Worm (Caenorhabditis elegans) whole organism, midembryonic: ENCODE data around the gene irg-6.

Source experiments
- T22C8.4 ChIP-seq: fragments of 200-800 bp; sonication (Bioruptor generic); IDR thresholded peaks from 2 replicates; pipeline ENCODE4 v1.3.6; 2022; ENCODE audit warnings: missing genetic modification characterization, missing compliant biosample characterization
- cog-1 ChIP-seq: sonication (generic microtip); optimal IDR thresholded peaks from 2 replicates; lab custom pipeline; 2016; ENCODE audit warnings: missing genetic modification characterization, missing compliant biosample characterization
- flt-1 ChIP-seq: fragments of 200-800 bp; sonication (Bioruptor generic); IDR thresholded peaks from 2 replicates; pipeline ENCODE4 v1.3.6; 2022; ENCODE audit warnings: missing genetic modification characterization, missing compliant biosample characterization
- klf-2 ChIP-seq: fragments of 200-800 bp; sonication (Bioruptor generic); conservative IDR thresholded peaks from 2 replicates; pipeline ENCODE4 v1.3.6; 2022; ENCODE audit warnings: missing genetic modification reagents, missing genetic modification characterization, missing compliant biosample characterization
- med-1 ChIP-seq: sonication (generic microtip); optimal IDR thresholded peaks from 2 replicates; lab custom pipeline; 2017; ENCODE audit warnings: missing genetic modification characterization, mild to moderate bottlenecking, missing compliant biosample characterization, antibody characterized with exemption, missing genetic modification reagents; ENCODE audit not compliant: insufficient read depth
- ref-1 ChIP-seq: fragments of 200-800 bp; sonication (Bioruptor generic); conservative IDR thresholded peaks from 2 replicates; pipeline ENCODE4 v1.3.6; 2022; ENCODE audit warnings: missing genetic modification reagents, missing genetic modification characterization, missing compliant biosample characterization
- tab-1 ChIP-seq: fragments of 200-800 bp; sonication (Bioruptor generic); IDR thresholded peaks from 2 replicates; pipeline ENCODE4 v1.3.6; 2022; ENCODE audit warnings: missing genetic modification characterization, missing compliant biosample characterization
- ztf-23 ChIP-seq: fragments of 200-800 bp; sonication (Bioruptor generic); IDR thresholded peaks from 2 replicates; pipeline ENCODE4 v1.3.6; 2022; ENCODE audit warnings: missing genetic modification reagents, missing genetic modification characterization, missing compliant biosample characterization
- ztf-29 ChIP-seq: fragments of 200-800 bp; sonication (Bioruptor generic); IDR thresholded peaks from 2 replicates; pipeline ENCODE4 v1.3.6; 2022; ENCODE audit warnings: missing genetic modification reagents, missing genetic modification characterization, missing compliant biosample characterization

The irg-6 gene

DNA sequence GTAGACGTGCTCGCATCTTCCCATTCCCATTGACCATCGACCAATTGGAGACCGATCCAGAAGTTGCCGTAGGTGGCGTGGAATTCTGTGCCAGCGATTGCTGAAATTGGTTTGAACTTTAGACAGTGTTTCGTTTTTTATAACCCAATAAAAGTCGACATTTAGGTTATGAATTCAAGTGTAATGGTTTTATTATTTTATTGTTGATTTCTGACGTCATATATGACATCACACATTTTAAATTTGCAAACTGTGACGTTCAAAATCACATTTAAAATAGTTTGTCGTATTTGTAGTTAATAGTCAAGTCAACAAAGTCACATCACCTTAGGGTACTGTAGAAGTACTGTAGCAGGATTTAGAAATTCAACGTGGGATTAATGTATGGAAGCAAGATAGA is 44.5 kb downstream of the irg-6 start:
- TF ChIP-seq cog-1 (tag; lab: Kevin White, UChicago) (no peak), ztf-23 (no peak), klf-2 (GFP tag; lab: Robert Waterston, UW) (no peak), T22C8.4 (GFP tag; lab: Robert Waterston, UW) (no peak), tab-1 (no peak), ref-1 (GFP tag; lab: Robert Waterston, UW) (no peak), ztf-29 (GFP tag; lab: Robert Waterston, UW) (no peak), flt-1 (GFP tag; lab: Robert Waterston, UW) (no peak), med-1 (GFP tag; lab: Kevin White, UChicago) (no peak)

DNA sequence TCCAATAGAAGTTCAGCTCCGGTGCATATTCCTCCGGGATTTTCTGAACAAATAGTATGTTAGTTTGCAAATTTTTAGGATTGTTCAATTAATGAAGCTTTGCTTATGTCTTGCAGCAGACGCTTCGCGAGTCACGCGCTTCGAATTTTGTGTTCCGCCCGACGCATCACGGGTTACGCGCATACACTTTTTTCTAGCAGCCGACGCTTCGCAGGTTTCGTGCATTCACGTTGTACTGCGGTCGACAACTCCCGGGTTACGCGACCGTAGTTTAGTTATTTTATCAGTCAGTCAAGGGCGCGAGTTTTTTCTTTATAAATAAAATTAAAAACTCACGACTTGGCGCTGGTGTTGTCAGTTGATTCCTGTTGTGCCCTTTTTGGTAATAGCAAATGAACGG is 45.0 kb downstream of the irg-6 start:
- TF ChIP-seq T22C8.4 (GFP tag; lab: Robert Waterston, UW) (no peak), klf-2 (GFP tag; lab: Robert Waterston, UW) (no peak), cog-1 (tag; lab: Kevin White, UChicago) (no peak), ref-1 (GFP tag; lab: Robert Waterston, UW) (no peak), ztf-29 (GFP tag; lab: Robert Waterston, UW) (no peak), ztf-23 (no peak), tab-1 (no peak), flt-1 (GFP tag; lab: Robert Waterston, UW) (no peak), med-1 (GFP tag; lab: Kevin White, UChicago) (no peak)

DNA sequence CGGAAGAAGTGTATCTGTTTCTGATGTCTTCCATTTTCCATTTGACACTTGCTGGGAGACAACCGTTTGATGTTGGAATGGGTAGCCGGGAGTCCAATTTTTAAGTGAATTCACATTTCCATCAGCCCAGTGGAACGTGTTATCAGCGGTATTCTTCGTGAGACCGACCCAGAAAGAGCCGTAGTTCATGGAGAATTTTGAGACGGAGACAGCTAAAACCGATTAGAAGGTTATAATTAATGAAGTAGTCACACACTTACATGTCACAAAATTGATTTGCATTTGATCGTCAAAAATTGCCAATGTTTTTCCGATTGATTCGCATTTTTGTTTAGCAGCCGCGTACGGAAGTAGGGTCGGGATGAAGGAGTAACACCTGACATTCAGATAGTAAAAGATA is 45.4 kb downstream of the irg-6 start:
- TF ChIP-seq ref-1 (GFP tag; lab: Robert Waterston, UW) (no peak), klf-2 (GFP tag; lab: Robert Waterston, UW) (no peak), ztf-29 (GFP tag; lab: Robert Waterston, UW) (no peak), tab-1 (no peak), cog-1 (tag; lab: Kevin White, UChicago) (no peak)

DNA sequence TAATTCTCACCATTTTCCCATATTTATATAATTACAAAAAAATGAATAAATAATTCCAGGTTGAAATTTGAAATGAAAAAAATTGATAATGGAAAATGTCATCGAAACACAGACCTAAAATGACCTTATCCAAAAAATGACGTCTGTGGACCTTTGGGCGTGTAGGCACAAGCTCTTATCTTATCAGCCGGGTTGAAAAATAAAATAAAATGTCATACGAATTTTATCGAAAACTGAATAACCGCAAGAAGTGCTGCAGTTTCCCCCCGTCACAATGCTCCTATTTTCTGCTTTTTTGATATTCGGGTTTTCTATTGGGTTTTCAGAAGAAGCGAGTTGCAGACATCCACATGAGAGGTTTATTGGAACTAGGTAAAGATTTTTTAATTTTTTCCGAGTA is 48.9 kb downstream of the irg-6 start, which contains the start of gene clec-186:
Gene clec-186, plus strand, starts transcription at position 226 of the 400 bp plus-strand sequence.
- TF ChIP-seq ztf-23 (no peak), ztf-29 (GFP tag; lab: Robert Waterston, UW) (no peak), ref-1 (GFP tag; lab: Robert Waterston, UW) (no peak), med-1 (GFP tag; lab: Kevin White, UChicago) (no peak), klf-2 (GFP tag; lab: Robert Waterston, UW) (no peak), tab-1 (no peak), T22C8.4 (GFP tag; lab: Robert Waterston, UW) (no peak), flt-1 (GFP tag; lab: Robert Waterston, UW) (no peak), cog-1 (tag; lab: Kevin White, UChicago) (no peak)
